Worm (Caenorhabditis elegans): ENCODE measurements around the gene fbxb-14.

ce11 chrII:596702-597101 lies 14.2 kb upstream of the fbxb-14 start:
- TF ChIP-seq tbx-2 (tag; optimal IDR thresholded peaks at IDR 0.05) (no peak), ceh-22 (tag; optimal IDR thresholded peaks at IDR 0.05) (no peak), fkh-10 (GFP tag; optimal IDR thresholded peaks at IDR 0.05) (no peak), ceh-14 (tag; optimal IDR thresholded peaks at IDR 0.05) (no peak), elt-2 (tag; optimal IDR thresholded peaks at IDR 0.05) (no peak), hlh-13 (GFP tag; optimal IDR thresholded peaks at IDR 0.05) (no peak), ets-4 (tag; optimal IDR thresholded peaks at IDR 0.05) (no peak), npax-4 (tag; optimal IDR thresholded peaks at IDR 0.05) (no peak), rnt-1 (tag; optimal IDR thresholded peaks at IDR 0.05) (no peak)

Data from whole organism, late embryonic.